Worm (Caenorhabditis elegans): ENCODE measurements around the gene tac-1.

Gene tac-1

DNA sequence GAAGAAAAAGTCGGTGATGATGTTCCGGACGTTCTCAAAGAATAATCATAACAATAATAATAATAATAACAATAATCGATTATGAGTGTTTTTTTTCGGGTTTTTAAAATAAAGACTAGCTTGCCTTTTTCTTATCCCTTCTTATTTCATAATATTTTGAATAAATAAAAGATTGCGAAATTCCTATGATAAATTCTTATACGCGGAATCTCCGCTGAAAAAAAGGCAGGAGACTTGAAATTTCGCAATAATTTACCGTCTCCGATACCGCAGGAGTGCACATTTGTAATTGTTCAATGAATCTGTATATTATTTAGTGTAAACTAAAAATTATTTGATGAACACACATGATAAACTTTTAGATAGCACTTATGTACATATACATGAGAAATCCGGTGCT lies 38.8 kb upstream of the tac-1 start:
- TF ChIP-seq dmd-9 (GFP tag; IDR thresholded peaks at IDR 0.05), result no peak
- no peak for TF ChIP-seq lin-38 (GFP tag; IDR thresholded peaks at IDR 0.05)
- no peak for TF ChIP-seq Y48G9A.11 (GFP tag; IDR thresholded peaks at IDR 0.05)
- TF ChIP-seq spr-3 (GFP tag; optimal IDR thresholded peaks at IDR 0.05), result no peak
- no peak for TF ChIP-seq D1046.2 (GFP tag; IDR thresholded peaks at IDR 0.05)
- no peak for TF ChIP-seq zfp-2 (tag; optimal IDR thresholded peaks at IDR 0.05)
- no peak for TF ChIP-seq R02D3.7 (tag; optimal IDR thresholded peaks at IDR 0.05)
- TF ChIP-seq dmd-8 (GFP tag; IDR thresholded peaks at IDR 0.05), result no peak
- no peak for TF ChIP-seq arid-1 (GFP tag; conservative IDR thresholded peaks at IDR 0.05)
- TF ChIP-seq egl-43 (GFP tag; IDR thresholded peaks at IDR 0.05), result no peak
- TF ChIP-seq skn-1 (tag; optimal IDR thresholded peaks at IDR 0.05), result no peak
- TF ChIP-seq spr-1 (tag; optimal IDR thresholded peaks at IDR 0.05), result no peak
- no peak for TF ChIP-seq nhr-25 (tag; optimal IDR thresholded peaks at IDR 0.05; ENCODE audit: borderline replicate concordance, insufficient read depth)
- no peak for TF ChIP-seq ama-1 (optimal IDR thresholded peaks at IDR 0.05)
- no peak for TF ChIP-seq mdl-1 (tag; optimal IDR thresholded peaks at IDR 0.05)
- TF ChIP-seq Y5F2A.4 (GFP tag; optimal IDR thresholded peaks at IDR 0.05), result no peak
- TF ChIP-seq ceh-62 (tag; optimal IDR thresholded peaks at IDR 0.05), result no peak
- TF ChIP-seq nhr-42 (GFP tag; IDR thresholded peaks at IDR 0.05), result no peak
- TF ChIP-seq madf-9 (GFP tag; conservative IDR thresholded peaks at IDR 0.05), result no peak
- no peak for TF ChIP-seq daf-8 (GFP tag; IDR thresholded peaks at IDR 0.05)

DNA sequence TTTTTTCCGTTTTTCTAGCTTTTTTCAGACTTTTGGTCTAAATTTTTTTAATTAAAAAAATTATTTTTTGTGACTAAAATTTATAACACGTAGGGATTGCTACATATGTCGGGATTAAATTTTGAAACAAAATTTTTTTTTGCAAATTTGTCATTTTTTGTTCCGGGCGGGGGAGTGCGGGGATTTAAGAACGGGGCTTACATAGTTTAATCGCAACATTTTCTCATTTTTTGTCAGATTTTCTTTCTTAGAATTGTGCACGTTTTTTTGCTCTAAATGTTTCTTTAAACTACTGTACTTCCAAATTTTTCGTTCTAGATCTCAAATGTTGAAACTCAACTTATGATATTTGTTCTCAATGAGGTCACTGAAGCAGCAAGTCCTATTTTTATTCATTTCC lies 37.1 kb upstream of the tac-1 start, which contains the start of gene Y54E2A.10:
Gene Y54E2A.10, plus strand, starts transcription at position 301 of the 400 bp plus-strand sequence.
- no peak for TF ChIP-seq nhr-41 (GFP tag; IDR thresholded peaks at IDR 0.05)
- TF ChIP-seq dve-1 (tag; optimal IDR thresholded peaks at IDR 0.05; ENCODE audit: insufficient read depth), result peak; percentile 4
- no peak for TF ChIP-seq ZK546.5 (tag; optimal IDR thresholded peaks at IDR 0.05)
- no peak for TF ChIP-seq zfp-3 (GFP tag; conservative IDR thresholded peaks at IDR 0.05)

DNA sequence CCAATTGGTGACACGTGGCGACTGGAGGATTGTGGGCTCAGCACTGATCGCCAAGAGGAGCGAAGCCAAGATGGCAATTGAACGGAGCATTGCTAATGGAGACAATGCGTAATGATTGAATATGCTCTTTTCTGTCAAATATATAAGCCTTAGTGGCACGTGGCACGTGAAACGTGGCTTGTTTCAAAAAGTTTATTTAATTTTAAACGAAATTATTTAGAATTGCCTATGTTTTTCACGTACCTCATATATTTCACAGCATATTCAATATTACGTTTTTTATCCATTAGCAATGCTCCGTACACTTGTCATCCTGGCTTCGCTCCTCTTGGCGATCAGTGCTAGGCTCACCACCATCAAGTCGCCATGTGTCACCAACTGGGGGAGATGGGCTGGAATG lies 32.2 kb upstream of the tac-1 start, which contains the start of gene Y54E2A.9:
Gene Y54E2A.9, minus strand, starts transcription at position 101 of the 400 bp plus-strand sequence.
- TF ChIP-seq daf-8 (GFP tag; IDR thresholded peaks at IDR 0.05) (no peak), F37D6.2 (tag; optimal IDR thresholded peaks at IDR 0.05) (no peak), nhr-76 (tag; optimal IDR thresholded peaks at IDR 0.05) (no peak), ceh-44 (GFP tag; IDR thresholded peaks at IDR 0.05) (no peak), lsy-2 (tag; optimal IDR thresholded peaks at IDR 0.05) (no peak), D1046.2 (GFP tag; IDR thresholded peaks at IDR 0.05) (no peak), lin-39 (tag; optimal IDR thresholded peaks at IDR 0.05) (no peak)

DNA sequence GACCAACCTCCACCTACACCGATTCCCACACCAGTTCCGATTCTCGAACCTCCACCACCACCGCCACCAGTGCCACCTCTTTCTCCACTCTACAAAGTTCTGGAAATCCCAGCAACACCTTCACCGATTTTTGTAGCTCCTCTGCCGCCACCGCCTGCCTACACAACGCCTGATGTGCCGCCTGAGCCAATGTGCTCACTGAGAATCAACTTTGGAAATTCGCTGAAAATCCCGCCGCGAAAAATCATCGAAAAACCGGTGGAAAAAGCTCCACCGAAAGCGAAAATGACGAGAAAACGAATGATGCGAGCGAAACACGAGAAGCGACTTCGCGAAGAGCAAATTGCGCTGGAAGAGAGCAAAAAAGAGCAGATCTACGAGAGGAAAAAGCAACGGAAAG lies 26.2 kb upstream of the tac-1 start:
- 0 out of 2 replicates have a peak, but pooled peaks have one; percentile 7 for TF ChIP-seq egl-43 (GFP tag; IDR thresholded peaks at IDR 0.05)
- TF ChIP-seq set-16 (GFP tag; IDR thresholded peaks at IDR 0.05), result peak; percentile 52; the same call in 1 of the 2 replicates
- TF ChIP-seq ceh-20 (GFP tag; IDR thresholded peaks at IDR 0.05), result no peak
- peak in 1 of 2 experiments; percentile 8 for TF ChIP-seq unc-62 (GFP tag; optimal IDR thresholded peaks at IDR 0.05 in 1 of 2)
- no peak for TF ChIP-seq unc-62 (tag; optimal IDR thresholded peaks at IDR 0.05)
- TF ChIP-seq dmd-9 (GFP tag; IDR thresholded peaks at IDR 0.05), result no peak

DNA sequence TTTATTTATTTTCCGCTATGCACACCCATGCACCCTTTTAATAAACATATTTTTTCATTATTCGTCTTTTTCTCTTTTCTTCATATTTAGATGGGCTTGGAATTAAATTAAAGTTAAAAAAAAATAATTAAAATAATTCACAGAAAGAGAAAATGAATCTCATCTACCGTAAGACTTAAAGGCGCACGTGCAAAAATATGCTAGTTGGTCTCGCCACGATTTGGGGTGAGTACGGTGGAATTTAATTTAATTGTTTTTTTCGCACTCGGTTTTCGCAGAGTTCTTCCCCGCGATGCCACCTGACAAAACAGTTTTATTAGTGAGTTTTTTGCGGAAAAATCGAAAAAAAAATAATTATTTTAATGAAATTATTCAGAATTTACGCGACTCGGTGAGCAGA lies 24.4 kb upstream of the tac-1 start, which contains the start of gene Y54E2A.8:
Gene Y54E2A.8, plus strand, starts transcription at position 254 of the 400 bp plus-strand sequence.
- TF ChIP-seq F49E8.2 (tag; optimal IDR thresholded peaks at IDR 0.05; ENCODE audit: borderline replicate concordance) (peak; percentile 12), zip-11 (GFP tag; IDR thresholded peaks at IDR 0.05) (no peak), saeg-2 (GFP tag; IDR thresholded peaks at IDR 0.05) (no peak), lin-38 (GFP tag; IDR thresholded peaks at IDR 0.05) (0 out of 2 replicates have a peak, but pooled peaks have one; percentile 12), hlh-11 (tag; optimal IDR thresholded peaks at IDR 0.05) (no peak)

All from whole organism, L4 larva.